Worm (Caenorhabditis elegans) whole organism, young adult: ENCODE results near the gene dgn-3.
"Not testable (repeated sequence)": the region's sequence is repeated elsewhere in the genome, so short reads cannot be mapped to it uniquely, and the experiment has no call there.

Source experiments
- C06A6.2 ChIP-seq: fragments of 200-800 bp; sonication (Bioruptor generic); conservative IDR thresholded peaks from 2 replicates; pipeline ENCODE4 v1.3.6; 2022; ENCODE audit warnings: missing genetic modification characterization, missing compliant biosample characterization
- F39B2.1 ChIP-seq: fragments of 200-800 bp; sonication (Bioruptor generic); IDR thresholded peaks from 2 replicates; pipeline ENCODE4 v1.3.6; 2022; ENCODE audit warnings: missing genetic modification reagents, missing genetic modification characterization, missing compliant biosample characterization
- akir-1 ChIP-seq: fragments of 200-800 bp; sonication (Bioruptor generic); optimal IDR thresholded peaks from 2 replicates; lab custom pipeline; 2018; ENCODE audit warnings: mild to moderate bottlenecking, missing genetic modification characterization, moderate library complexity, missing compliant biosample characterization
- ama-1 ChIP-seq, 3 experiments: fragments of 150-350 bp in 1 of 3; sonication (generic microtip) in 2 of 3; optimal IDR thresholded peaks; 2 replicates each; lab custom pipeline; 2014 to 2018; ENCODE audit warnings: missing biosample characterization in 2 of 3, missing genetic modification characterization in 2 of 3, missing genetic modification reagents in 2 of 3
- cebp-1 ChIP-seq, 2 experiments: fragments of 200-800 bp in 1 of 2; sonication (Bioruptor generic) in 1 of 2; sonication (generic microtip) in 1 of 2; IDR thresholded peaks in 1 of 2; optimal IDR thresholded peaks in 1 of 2; 2 replicates each; pipeline versions ENCODE4 v1.3.6 to Lab custom; 2017 to 2022; ENCODE audit warnings: missing compliant biosample characterization in 2 of 2, missing genetic modification characterization in 2 of 2, mild to moderate bottlenecking in 1 of 2, missing genetic modification reagents in 1 of 2, moderate library complexity in 1 of 2
- dpl-1 ChIP-seq: fragments of 150-350 bp; optimal IDR thresholded peaks from 2 replicates; lab custom pipeline; 2014; ENCODE audit warnings: missing biosample characterization, missing genetic modification reagents, missing genetic modification characterization
- ets-4 ChIP-seq: fragments of 200-800 bp; sonication (Bioruptor generic); optimal IDR thresholded peaks from 2 replicates; lab custom pipeline; 2018; ENCODE audit warnings: mild to moderate bottlenecking, missing genetic modification characterization, missing compliant biosample characterization
- let-607 ChIP-seq, 2 experiments: fragments of 200-800 bp in 1 of 2; sonication (Bioruptor generic) in 1 of 2; sonication (generic microtip) in 1 of 2; optimal IDR thresholded peaks; 2 replicates each; lab custom pipeline; 2016 to 2018; ENCODE audit warnings: mild to moderate bottlenecking in 2 of 2, missing compliant biosample characterization in 2 of 2, missing genetic modification characterization in 2 of 2, moderate library complexity in 2 of 2, missing genotype in 1 of 2
- nhr-80 ChIP-seq: sonication (generic microtip); optimal IDR thresholded peaks from 2 replicates; lab custom pipeline; 2016; ENCODE audit warnings: missing genetic modification characterization, missing compliant biosample characterization
- nhr-90 ChIP-seq: sonication (generic microtip); optimal IDR thresholded peaks from 2 replicates; lab custom pipeline; 2016; ENCODE audit warnings: missing genotype, mild to moderate bottlenecking, missing genetic modification characterization, missing compliant biosample characterization
- sea-2 ChIP-seq: fragments of 200-800 bp; sonication (Bioruptor generic); IDR thresholded peaks from 2 replicates; pipeline ENCODE4 v1.3.6; 2022; ENCODE audit warnings: missing genetic modification characterization, missing compliant biosample characterization
- snpc-1.3 ChIP-seq: sonication (generic microtip); optimal IDR thresholded peaks from 2 replicates; lab custom pipeline; 2017; ENCODE audit warnings: missing genetic modification characterization, mild to moderate bottlenecking, missing compliant biosample characterization, antibody characterized with exemption, moderate library complexity, missing genotype, missing genetic modification reagents; ENCODE audit not compliant: insufficient read depth

- TF ChIP-seq dpl-1 (GFP tag; lab: Kevin White, UChicago); cebp-1 (GFP tag; IDR thresholded peaks at IDR 0.05; lab: Robert Waterston, UW); cebp-1 (tag; optimal IDR thresholded peaks at IDR 0.05; lab: Kevin White, UChicago); snpc-1.3; F39B2.1; let-607 (tag; optimal IDR thresholded peaks at IDR 0.05; lab: Kevin White, UChicago); nhr-80 (tag; lab: Kevin White, UChicago); ama-1 (optimal IDR thresholded peaks at IDR 0.05; lab: Kevin White, UChicago); ama-1 (GFP tag; optimal IDR thresholded peaks at IDR 0.05; lab: Kevin White, UChicago); sea-2 (GFP tag; lab: Robert Waterston, UW); akir-1 (GFP tag; lab: Kevin White, UChicago); nhr-90 (tag; lab: Kevin White, UChicago); ets-4 (GFP tag; lab: Kevin White, UChicago); C06A6.2 (GFP tag; lab: Robert Waterston, UW): not testable (repeated sequence)
Measured at ce11 chrX:1696879-1697278, 32.8 kb upstream of the dgn-3 start, which contains the start of gene C36C9.4.
